Fruit fly (Drosophila melanogaster) whole organism, embryonic: ENCODE measurements around the gene nbs.

Source experiments
- Abd-B ChIP-seq: fragments of 200-800 bp; sonication (Bioruptor generic); optimal IDR thresholded peaks from 2 replicates; lab custom pipeline; 2018; ENCODE audit warnings: missing biosample characterization, mild to moderate bottlenecking, missing genetic modification characterization, moderate library complexity
- Adf1 ChIP-seq: fragments of 200-800 bp; sonication (Bioruptor generic); IDR thresholded peaks from 2 replicates; pipeline ENCODE4 v1.3.6; 2022; ENCODE audit warnings: missing biosample characterization, missing genetic modification characterization
- Antp ChIP-seq: fragments of 200-800 bp; sonication (Bioruptor generic); optimal IDR thresholded peaks from 3 replicates; lab custom pipeline; 2016; ENCODE audit warnings: missing biosample characterization, missing genetic modification characterization
- CG11560 ChIP-seq: fragments of 200-800 bp; sonication (Bioruptor generic); IDR thresholded peaks from 3 replicates; pipeline ENCODE4 v1.3.6; 2022; ENCODE audit warnings: missing biosample characterization, missing genetic modification characterization
- CG13287 ChIP-seq: fragments of 200-800 bp; sonication (Bioruptor generic); IDR thresholded peaks from 2 replicates; pipeline ENCODE4 v1.3.6; 2022; ENCODE audit warnings: missing biosample characterization, missing genetic modification characterization; ENCODE audit not compliant: partially characterized antibody
- CG15514 ChIP-seq: fragments of 200-800 bp; sonication (Bioruptor generic); optimal IDR thresholded peaks from 3 replicates; lab custom pipeline; 2017; ENCODE audit warnings: missing biosample characterization, missing genetic modification characterization, mild to moderate bottlenecking, moderate library complexity, missing genetic modification reagents
- CG1603 ChIP-seq: fragments of 200-800 bp; sonication (Bioruptor generic); optimal IDR thresholded peaks from 2 replicates; lab custom pipeline; 2019; ENCODE audit warnings: missing biosample characterization, mild to moderate bottlenecking, missing genetic modification characterization, moderate library complexity
- CG16813 ChIP-seq: fragments of 200-800 bp; sonication (Bioruptor generic); IDR thresholded peaks from 3 replicates; pipeline ENCODE4 v1.3.6; 2022; ENCODE audit warnings: missing biosample characterization, missing genetic modification characterization; ENCODE audit not compliant: partially characterized antibody
- CG2120 ChIP-seq: fragments of 200-800 bp; sonication (Bioruptor generic); optimal IDR thresholded peaks from 3 replicates; lab custom pipeline; 2016; ENCODE audit warnings: missing biosample characterization, missing genetic modification characterization
- CG2875 ChIP-seq: fragments of 200-800 bp; sonication (Bioruptor generic); optimal IDR thresholded peaks from 2 replicates; lab custom pipeline; 2017; ENCODE audit warnings: missing biosample characterization, mild to moderate bottlenecking, missing genetic modification characterization, missing genetic modification reagents
- CG30020 ChIP-seq: fragments of 200-800 bp; optimal IDR thresholded peaks from 2 replicates; lab custom pipeline; 2019; ENCODE audit warnings: missing biosample characterization, mild to moderate bottlenecking, missing genetic modification characterization, moderate library complexity
- CG33213 ChIP-seq: fragments of 200-800 bp; sonication (Bioruptor generic); optimal IDR thresholded peaks from 3 replicates; lab custom pipeline; 2016; ENCODE audit warnings: missing biosample characterization, missing genetic modification characterization
- CG34376 ChIP-seq: fragments of 200-800 bp; sonication (Bioruptor generic); optimal IDR thresholded peaks from 2 replicates; lab custom pipeline; 2018; ENCODE audit warnings: missing biosample characterization, mild to moderate bottlenecking, missing genetic modification characterization
- CG3726 ChIP-seq: fragments of 200-800 bp; sonication (Bioruptor generic); IDR thresholded peaks from 3 replicates; pipeline ENCODE4, ENCODE4 v1.3.6; 2022; ENCODE audit warnings: missing biosample characterization, missing genetic modification characterization
- CG42726 ChIP-seq: fragments of 200-800 bp; sonication (Bioruptor generic); IDR thresholded peaks from 2 replicates; pipeline ENCODE4 v1.3.6; 2022; ENCODE audit warnings: missing biosample characterization, missing genetic modification characterization; ENCODE audit not compliant: partially characterized antibody
- CG4404 ChIP-seq: fragments of 200-800 bp; sonication (Bioruptor generic); IDR thresholded peaks from 2 replicates; pipeline ENCODE4 v1.3.6; 2022; ENCODE audit warnings: missing biosample characterization, missing genetic modification characterization
- CG6689 ChIP-seq: fragments of 200-800 bp; sonication (Bioruptor generic); IDR thresholded peaks from 2 replicates; pipeline ENCODE4 v1.3.6; 2022; ENCODE audit warnings: missing biosample characterization, missing genetic modification characterization
- CG7963 ChIP-seq: fragments of 200-800 bp; sonication (Bioruptor generic); IDR thresholded peaks from 3 replicates; pipeline ENCODE4 v1.3.6; 2022; ENCODE audit warnings: missing biosample characterization, missing genetic modification characterization; ENCODE audit not compliant: partially characterized antibody
- CHES-1-like ChIP-seq: fragments of 200-800 bp; sonication (Bioruptor generic); optimal IDR thresholded peaks from 2 replicates; lab custom pipeline; 2016; ENCODE audit warnings: missing biosample characterization, missing genetic modification characterization
- D19B ChIP-seq: fragments of 200-800 bp; sonication (Bioruptor generic); optimal IDR thresholded peaks from 2 replicates; lab custom pipeline; 2017; ENCODE audit warnings: missing biosample characterization, mild to moderate bottlenecking, missing genetic modification characterization
- Dip3 ChIP-seq: fragments of 200-800 bp; sonication (Bioruptor generic); optimal IDR thresholded peaks from 3 replicates; lab custom pipeline; 2016; ENCODE audit warnings: missing biosample characterization, missing genetic modification characterization
- Dp ChIP-seq: fragments of 200-800 bp; sonication (Bioruptor generic); optimal IDR thresholded peaks from 2 replicates; lab custom pipeline; 2018; ENCODE audit warnings: missing biosample characterization, mild to moderate bottlenecking, missing genetic modification characterization, moderate library complexity
- E2f1 ChIP-seq: fragments of 200-800 bp; sonication (Bioruptor generic); IDR thresholded peaks from 2 replicates; pipeline ENCODE4 v1.3.6; 2022; ENCODE audit warnings: missing biosample characterization, missing genetic modification characterization
- Fer1 ChIP-seq: fragments of 200-800 bp; sonication (Bioruptor generic); optimal IDR thresholded peaks from 2 replicates; lab custom pipeline; 2017; ENCODE audit warnings: missing biosample characterization, mild to moderate bottlenecking, missing genetic modification characterization
- MBD-R2 ChIP-seq: fragments of 200-800 bp; sonication (Bioruptor generic); IDR thresholded peaks from 2 replicates; pipeline ENCODE4 v1.3.6; 2022; ENCODE audit warnings: missing biosample characterization, missing genetic modification characterization
- PHDP ChIP-seq: fragments of 200-800 bp; sonication (Bioruptor generic); optimal IDR thresholded peaks from 3 replicates; lab custom pipeline; 2018; ENCODE audit warnings: missing biosample characterization, mild to moderate bottlenecking, missing genetic modification characterization, moderate library complexity
- Pdp1 ChIP-seq, 2 experiments: fragments of 200-800 bp; sonication (Bioruptor generic); optimal IDR thresholded peaks; 3 replicates each; lab custom pipeline; 2016; ENCODE audit warnings: missing biosample characterization in 2 of 2, missing genetic modification characterization in 2 of 2, mild to moderate bottlenecking in 1 of 2, moderate library complexity in 1 of 2
- Side ChIP-seq: fragments of 200-800 bp; sonication (Bioruptor generic); optimal IDR thresholded peaks from 2 replicates; lab custom pipeline; 2016; ENCODE audit warnings: missing biosample characterization, missing genetic modification characterization
- Sin3A ChIP-seq: fragments of >200 bp; optimal IDR thresholded peaks from 2 replicates; lab custom pipeline; 2018
- Sox100B ChIP-seq: fragments of 200-800 bp; sonication (Bioruptor generic); optimal IDR thresholded peaks from 3 replicates; lab custom pipeline; 2018; ENCODE audit warnings: missing biosample characterization, mild to moderate bottlenecking, missing genetic modification characterization
- amos ChIP-seq: fragments of 200-800 bp; sonication (Bioruptor generic); IDR thresholded peaks from 2 replicates; pipeline ENCODE4 v1.3.6; 2022; ENCODE audit warnings: missing biosample characterization, missing genetic modification characterization; ENCODE audit not compliant: partially characterized antibody
- ato ChIP-seq: fragments of 200-800 bp; sonication (Bioruptor generic); IDR thresholded peaks from 2 replicates; pipeline ENCODE4 v1.3.6; 2022; ENCODE audit warnings: missing biosample characterization, missing genetic modification characterization; ENCODE audit not compliant: partially characterized antibody
- bbx ChIP-seq: fragments of 200-800 bp; sonication (Bioruptor generic); IDR thresholded peaks from 2 replicates; pipeline ENCODE4 v1.3.6; 2022; ENCODE audit warnings: missing biosample characterization, missing genetic modification characterization; ENCODE audit not compliant: partially characterized antibody
- crol ChIP-seq: fragments of 200-800 bp; sonication (Bioruptor generic); IDR thresholded peaks from 2 replicates; pipeline ENCODE4 v1.3.6; 2022; ENCODE audit warnings: missing biosample characterization, missing genetic modification characterization
- dpn ChIP-seq, 2 experiments: fragments of 200-800 bp; sonication (Bioruptor generic); optimal IDR thresholded peaks; 3 replicates each; lab custom pipeline; 2016; ENCODE audit warnings: missing biosample characterization in 2 of 2, missing genetic modification characterization in 2 of 2
- gro ChIP-seq: fragments of 200-800 bp; sonication (Bioruptor generic); optimal IDR thresholded peaks from 2 replicates; lab custom pipeline; 2016; ENCODE audit warnings: missing biosample characterization, missing genetic modification characterization
- hb ChIP-seq: fragments of 200-800 bp; sonication (Bioruptor generic); IDR thresholded peaks from 3 replicates; pipeline ENCODE4 v1.3.6; 2022; ENCODE audit warnings: missing biosample characterization, missing genetic modification characterization; ENCODE audit not compliant: partially characterized antibody
- inv ChIP-seq: fragments of 200-800 bp; sonication (Bioruptor generic); IDR thresholded peaks from 2 replicates; pipeline ENCODE4 v1.3.6; 2022; ENCODE audit warnings: missing biosample characterization, missing genetic modification characterization; ENCODE audit not compliant: partially characterized antibody
- mld ChIP-seq: fragments of 200-800 bp; sonication (Bioruptor generic); IDR thresholded peaks from 3 replicates; pipeline ENCODE4 v1.3.6; 2022; ENCODE audit warnings: missing biosample characterization, missing genetic modification characterization; ENCODE audit not compliant: partially characterized antibody
- nerfin-2 ChIP-seq: fragments of 200-800 bp; sonication (Bioruptor generic); IDR thresholded peaks from 2 replicates; pipeline ENCODE4 v1.3.6; 2022; ENCODE audit warnings: missing biosample characterization, missing genetic modification characterization; ENCODE audit not compliant: partially characterized antibody
- nom ChIP-seq: fragments of 200-800 bp; sonication (Bioruptor generic); optimal IDR thresholded peaks from 2 replicates; lab custom pipeline; 2017; ENCODE audit warnings: missing biosample characterization, missing genetic modification characterization, mild to moderate bottlenecking, moderate library complexity, missing genetic modification reagents
- peb ChIP-seq: fragments of 200-800 bp; sonication (Bioruptor generic); IDR thresholded peaks from 2 replicates; pipeline ENCODE4 v1.3.6; 2022; ENCODE audit warnings: missing biosample characterization, missing genetic modification characterization
- pho ChIP-seq: fragments of 200-800 bp; sonication (Bioruptor generic); optimal IDR thresholded peaks from 2 replicates; lab custom pipeline; 2016; ENCODE audit warnings: missing biosample characterization, missing genetic modification characterization
- pum ChIP-seq: fragments of 200-800 bp; sonication (Bioruptor generic); optimal IDR thresholded peaks from 2 replicates; lab custom pipeline; 2016; ENCODE audit warnings: missing biosample characterization, missing genetic modification characterization
- sens ChIP-seq: fragments of 200-800 bp; sonication (Bioruptor generic); peaks from one replicate; lab custom pipeline; 2016; ENCODE audit warnings: missing biosample characterization, missing genetic modification characterization
- sob ChIP-seq: fragments of 200-800 bp; sonication (Bioruptor generic); IDR thresholded peaks from 2 replicates; pipeline ENCODE4 v1.3.6; 2022; ENCODE audit warnings: missing biosample characterization, missing genetic modification characterization
- unc-4 ChIP-seq: fragments of 200-800 bp; sonication (Bioruptor generic); IDR thresholded peaks from 2 replicates; pipeline ENCODE4 v1.3.6; 2022; ENCODE audit warnings: missing biosample characterization, missing genetic modification characterization; ENCODE audit not compliant: partially characterized antibody

nbs gene

dm6 chr3L:9703495-9703894 is 19.5 kb downstream of the nbs start, which contains the start of gene CG6761 (continued):
- TF ChIP-seq CG3726 (GFP tag; lab: Robert Waterston, UW) (no peak), CG2875 (GFP tag; lab: Kevin White, UChicago) (no peak)

- TF ChIP-seq crol (GFP tag; lab: Robert Waterston, UW) (peak; percentile 62), pum (GFP tag; lab: Kevin White, UChicago) (no peak), mld (GFP tag; lab: Robert Waterston, UW) (peak; percentile 71; the same call in 2 of the 3 replicates), nom (GFP tag; lab: Kevin White, UChicago) (peak; percentile 52), CHES-1-like (GFP tag; lab: Kevin White, UChicago) (peak; percentile 11), E2f1 (GFP tag; lab: Robert Waterston, UW) (peak; percentile 44; the same call in 1 of the 2 replicates), amos (GFP tag; lab: Robert Waterston, UW) (peak; percentile 91; the same call in 1 of the 2 replicates), CG7963 (GFP tag; lab: Robert Waterston, UW) (peak; percentile 86), CG11560 (tag; lab: Robert Waterston, UW) (no peak), CG42726 (GFP tag; lab: Robert Waterston, UW) (peak; percentile 79), Dp (GFP tag; lab: Kevin White, UChicago) (peak; percentile 97), D19B (GFP tag; lab: Kevin White, UChicago) (no peak), CG33213 (peak; percentile 4), CG30020 (no peak), Side (GFP tag; lab: Kevin White, UChicago) (peak; percentile 32), CG15514 (GFP tag; lab: Kevin White, UChicago) (peak; percentile 53), inv (GFP tag; lab: Robert Waterston, UW) (peak; percentile 80), sens (GFP tag; lab: Kevin White, UChicago) (peak; percentile 53), Antp (GFP tag; lab: Kevin White, UChicago) (peak; percentile 25), PHDP (tag; lab: Kevin White, UChicago) (peak; percentile 7), peb (GFP tag; lab: Robert Waterston, UW) (no peak), Abd-B (peak; percentile 5), gro (GFP tag; lab: Kevin White, UChicago) (peak; percentile 42), CG1603 (tag; lab: Kevin White, UChicago) (peak; percentile 56), CG4404 (GFP tag; lab: Robert Waterston, UW) (no peak), unc-4 (GFP tag; lab: Robert Waterston, UW) (peak; percentile 90), Fer1 (GFP tag; lab: Kevin White, UChicago) (peak; percentile 4), Pdp1 (GFP tag; optimal IDR thresholded peaks at IDR 0.05; lab: Kevin White, UChicago) (peak in 1 of 2 experiments; percentile 72), bbx (GFP tag; lab: Robert Waterston, UW) (peak; percentile 89), dpn (GFP tag; optimal IDR thresholded peaks at IDR 0.05; lab: Kevin White, UChicago) (peak in 1 of 2 experiments; percentile 2), Sin3A (lab: Kevin White, UChicago) (peak; percentile 18), ato (GFP tag; lab: Robert Waterston, UW) (peak; percentile 77), CG13287 (GFP tag; lab: Robert Waterston, UW) (peak; percentile 91), sob (GFP tag; lab: Robert Waterston, UW) (no peak), CG34376 (peak; percentile 3), CG16813 (GFP tag; lab: Robert Waterston, UW) (peak; percentile 75), hb (GFP tag; lab: Robert Waterston, UW) (peak; percentile 76), Sox100B (no peak), MBD-R2 (GFP tag; lab: Robert Waterston, UW) (peak; percentile 56; the same call in 1 of the 2 replicates), CG6689 (GFP tag; lab: Robert Waterston, UW) (0 out of 2 replicates have a peak, but pooled peaks have one; percentile 8), nerfin-2 (GFP tag; lab: Robert Waterston, UW) (peak; percentile 56), Dip3 (GFP tag; lab: Kevin White, UChicago) (peak; percentile 4), Adf1 (peak; percentile 25; the same call in 1 of the 2 replicates), pho (GFP tag; lab: Kevin White, UChicago) (peak; percentile 28), CG2120 (GFP tag; lab: Kevin White, UChicago) (peak; percentile 51)
These were observed 24.8 kb downstream of the nbs start, which contains the start of gene Ubc4 for dm6 chr3L:9698193-9698642. Gene Ubc4, plus strand, starts transcription at chr3L:9698336.
